Worm (Caenorhabditis elegans) whole organism, L1 larva: Measurements from ENCODE around the gene ets-10.
A peak's percentile ranks its signal among the peaks of the same experiment; 100 is the strongest.

Experiments used
- C16A3.4 ChIP-seq: fragments of 150-350 bp; optimal IDR thresholded peaks from 2 replicates; lab custom pipeline; 2014; ENCODE audit warnings: missing biosample characterization, missing genetic modification characterization
- Y116A8C.19 ChIP-seq: sonication (generic microtip); optimal IDR thresholded peaks from 2 replicates; lab custom pipeline; 2016; ENCODE audit warnings: missing compliant biosample characterization, missing genetic modification characterization, borderline replicate concordance
- ama-1 ChIP-seq: fragments of 150-350 bp; optimal IDR thresholded peaks from 2 replicates; lab custom pipeline; 2014
- ceh-82 ChIP-seq, 3 experiments: fragments of 150-350 bp in 1 of 3; sonication (generic microtip) in 2 of 3; optimal IDR thresholded peaks; 2 replicates each; lab custom pipeline; 2014 to 2017; ENCODE audit warnings: missing biosample characterization in 3 of 3, missing genetic modification characterization in 3 of 3
- ceh-90 ChIP-seq: sonication (generic microtip); optimal IDR thresholded peaks from 2 replicates; lab custom pipeline; 2016; ENCODE audit warnings: missing genetic modification characterization, missing compliant biosample characterization
- dpl-1 ChIP-seq, 3 experiments: fragments of 150-350 bp in 2 of 3; sonication (generic microtip) in 1 of 3; optimal IDR thresholded peaks; 2 replicates each; lab custom pipeline; 2014 to 2017; ENCODE audit warnings: missing biosample characterization in 3 of 3, missing genetic modification characterization in 3 of 3, missing genetic modification reagents in 3 of 3
- dsc-1 ChIP-seq: sonication (generic microtip); optimal IDR thresholded peaks from 2 replicates; lab custom pipeline; 2016; ENCODE audit warnings: mild to moderate bottlenecking, missing genetic modification characterization, missing compliant biosample characterization
- efl-1 ChIP-seq, 4 experiments: fragments of 150-350 bp; optimal IDR thresholded peaks in 3 of 4; peaks in 1 of 4; 1 replicate in 1 of 4; 2 replicates in 3 of 4; lab custom pipeline; 2014; ENCODE audit warnings: missing biosample characterization in 2 of 4, missing genetic modification characterization in 2 of 4, missing genetic modification reagents in 2 of 4
- efl-3 ChIP-seq: fragments of 200-800 bp; sonication (Bioruptor generic); optimal IDR thresholded peaks from 2 replicates; lab custom pipeline; 2018; ENCODE audit warnings: mild to moderate bottlenecking, missing genetic modification characterization, missing compliant biosample characterization
- egl-27 ChIP-seq, 2 experiments: fragments of 150-350 bp in 1 of 2; sonication (generic microtip); optimal IDR thresholded peaks; 3 replicates each; lab custom pipeline; 2017 to 2018; ENCODE audit warnings: missing biosample characterization in 2 of 2, missing genetic modification characterization in 2 of 2, missing genetic modification reagents in 2 of 2
- elt-2 ChIP-seq: sonication (generic microtip); optimal IDR thresholded peaks from 2 replicates; lab custom pipeline; 2016; ENCODE audit warnings: missing genetic modification characterization, mild to moderate bottlenecking, inconsistent platforms, missing compliant biosample characterization, missing genetic modification reagents
- elt-3 ChIP-seq, 6 experiments: fragments of 150-350 bp in 1 of 6; sonication (generic microtip); optimal IDR thresholded peaks; 2 replicates each; lab custom pipeline; 2017 to 2018; ENCODE audit warnings: missing biosample characterization in 6 of 6, missing genetic modification characterization in 6 of 6, inconsistent platforms in 1 of 6
- fkh-4 ChIP-seq: sonication (generic microtip); optimal IDR thresholded peaks from 2 replicates; lab custom pipeline; 2016; ENCODE audit warnings: missing compliant biosample characterization, missing genetic modification characterization, borderline replicate concordance
- fkh-8 ChIP-seq: sonication (generic microtip); optimal IDR thresholded peaks from 2 replicates; lab custom pipeline; 2016; ENCODE audit warnings: mild to moderate bottlenecking, missing genetic modification characterization, missing compliant biosample characterization
- fos-1 ChIP-seq: fragments of 150-350 bp; optimal IDR thresholded peaks from 2 replicates; lab custom pipeline; 2014; ENCODE audit warnings: missing biosample characterization, missing genetic modification characterization
- grh-1 ChIP-seq: fragments of 200-800 bp; sonication (Bioruptor generic); IDR thresholded peaks from 2 replicates; pipeline ENCODE4 v1.3.6; 2022; ENCODE audit warnings: missing genetic modification reagents, missing genetic modification characterization, missing compliant biosample characterization
- hlh-17 ChIP-seq: fragments of 200-800 bp; sonication (Bioruptor generic); optimal IDR thresholded peaks from 2 replicates; lab custom pipeline; 2018; ENCODE audit warnings: missing genetic modification characterization, mild to moderate bottlenecking, missing compliant biosample characterization, moderate library complexity, borderline replicate concordance
- hpl-2 ChIP-seq: fragments of 150-350 bp; optimal IDR thresholded peaks from 2 replicates; lab custom pipeline; 2014; ENCODE audit warnings: missing biosample characterization, missing genetic modification reagents, missing genetic modification characterization
- irx-1 ChIP-seq: sonication (generic microtip); optimal IDR thresholded peaks from 2 replicates; lab custom pipeline; 2016; ENCODE audit warnings: missing genetic modification characterization, missing compliant biosample characterization
- jun-1 ChIP-seq: fragments of 150-350 bp; optimal IDR thresholded peaks from 2 replicates; lab custom pipeline; 2014; ENCODE audit warnings: missing biosample characterization, missing genetic modification reagents, missing genetic modification characterization
- lin-14 ChIP-seq: fragments of 200-800 bp; sonication (Bioruptor generic); optimal IDR thresholded peaks from 2 replicates; lab custom pipeline; 2018; ENCODE audit warnings: mild to moderate bottlenecking, missing genetic modification characterization, moderate library complexity, missing compliant biosample characterization
- lin-15B ChIP-seq: fragments of 150-350 bp; sonication (generic microtip); optimal IDR thresholded peaks from 3 replicates; lab custom pipeline; 2014; ENCODE audit warnings: missing biosample characterization, missing genetic modification characterization
- lin-35 ChIP-seq, 2 experiments: fragments of 150-350 bp; optimal IDR thresholded peaks; 2 replicates each; lab custom pipeline; 2014; ENCODE audit warnings: missing biosample characterization in 2 of 2, missing genetic modification characterization in 2 of 2, missing genetic modification reagents in 2 of 2
- lir-3 ChIP-seq: sonication (generic microtip); optimal IDR thresholded peaks from 2 replicates; lab custom pipeline; 2016; ENCODE audit warnings: mild to moderate bottlenecking, missing genetic modification characterization, moderate library complexity, missing compliant biosample characterization; ENCODE audit not compliant: poor library complexity
- lsy-2 ChIP-seq, 2 experiments: fragments of 150-350 bp; optimal IDR thresholded peaks; 2 replicates each; lab custom pipeline; 2014; ENCODE audit warnings: missing biosample characterization in 2 of 2, missing genetic modification characterization in 2 of 2
- mdl-1 ChIP-seq, 2 experiments: fragments of 150-350 bp; optimal IDR thresholded peaks; 2 replicates each; lab custom pipeline; 2014 to 2017; ENCODE audit warnings: missing biosample characterization in 2 of 2, missing genetic modification characterization in 2 of 2, inconsistent platforms in 1 of 2
- mef-2 ChIP-seq: fragments of 150-350 bp; optimal IDR thresholded peaks from 2 replicates; lab custom pipeline; 2014; ENCODE audit warnings: missing biosample characterization, missing genetic modification characterization
- nhr-11 ChIP-seq: fragments of 150-350 bp; optimal IDR thresholded peaks from 2 replicates; lab custom pipeline; 2014; ENCODE audit warnings: missing biosample characterization, missing genetic modification characterization
- nhr-19 ChIP-seq: fragments of 200-800 bp; sonication (Bioruptor generic); conservative IDR thresholded peaks from 2 replicates; pipeline ENCODE4 v1.3.6; 2022; ENCODE audit warnings: missing genetic modification characterization, missing compliant biosample characterization
- nhr-20 ChIP-seq: sonication (generic microtip); optimal IDR thresholded peaks from 2 replicates; lab custom pipeline; 2016; ENCODE audit warnings: mild to moderate bottlenecking, missing genetic modification characterization, missing compliant biosample characterization
- nhr-28 ChIP-seq: fragments of 150-350 bp; optimal IDR thresholded peaks from 2 replicates; lab custom pipeline; 2014; ENCODE audit warnings: missing biosample characterization, missing genetic modification characterization
- nhr-71 ChIP-seq: sonication (generic microtip); optimal IDR thresholded peaks from 2 replicates; lab custom pipeline; 2016; ENCODE audit warnings: mild to moderate bottlenecking, missing genetic modification characterization, moderate library complexity, missing compliant biosample characterization
- nhr-76 ChIP-seq: sonication (generic microtip); optimal IDR thresholded peaks from 2 replicates; lab custom pipeline; 2017; ENCODE audit warnings: missing biosample characterization, missing genetic modification characterization
- nhr-77 ChIP-seq: fragments of 150-350 bp; optimal IDR thresholded peaks from 2 replicates; lab custom pipeline; 2014; ENCODE audit warnings: missing biosample characterization, missing genetic modification characterization
- nhr-84 ChIP-seq: sonication (generic microtip); optimal IDR thresholded peaks from 2 replicates; lab custom pipeline; 2017; ENCODE audit warnings: missing biosample characterization, missing genetic modification characterization
- nhr-85 ChIP-seq: sonication (generic microtip); peaks from one replicate; lab custom pipeline; 2016; ENCODE audit warnings: missing genetic modification characterization, inconsistent platforms, missing compliant biosample characterization
- pax-3 ChIP-seq: fragments of 200-800 bp; sonication (Bioruptor generic); optimal IDR thresholded peaks from 2 replicates; lab custom pipeline; 2018; ENCODE audit warnings: mild to moderate bottlenecking, missing genetic modification characterization, moderate library complexity, missing compliant biosample characterization
- rnt-1 ChIP-seq: sonication (generic microtip); optimal IDR thresholded peaks from 2 replicates; lab custom pipeline; 2016; ENCODE audit warnings: mild to moderate bottlenecking, missing genetic modification characterization, moderate library complexity, missing compliant biosample characterization
- skn-1 ChIP-seq: fragments of 150-350 bp; optimal IDR thresholded peaks from 2 replicates; lab custom pipeline; 2014; ENCODE audit warnings: missing biosample characterization, missing genetic modification characterization
- snu-23 ChIP-seq: sonication (generic microtip); optimal IDR thresholded peaks from 2 replicates; lab custom pipeline; 2016; ENCODE audit warnings: missing genetic modification characterization, missing compliant biosample characterization
- sptf-1 ChIP-seq: fragments of 150-350 bp; optimal IDR thresholded peaks from 2 replicates; lab custom pipeline; 2014; ENCODE audit warnings: missing biosample characterization, missing genetic modification characterization
- swsn-7 ChIP-seq: sonication (generic microtip); optimal IDR thresholded peaks from 2 replicates; lab custom pipeline; 2016; ENCODE audit warnings: missing genetic modification characterization, missing compliant biosample characterization
- tbx-2 ChIP-seq: sonication (generic microtip); optimal IDR thresholded peaks from 2 replicates; lab custom pipeline; 2016; ENCODE audit warnings: missing genetic modification characterization, missing compliant biosample characterization
- unc-130 ChIP-seq: fragments of 150-350 bp; optimal IDR thresholded peaks from 2 replicates; lab custom pipeline; 2017; ENCODE audit warnings: missing biosample characterization, missing genetic modification characterization, inconsistent platforms
- unc-30 ChIP-seq: sonication (generic microtip); optimal IDR thresholded peaks from 2 replicates; lab custom pipeline; 2017; ENCODE audit warnings: missing biosample characterization, missing genetic modification characterization
- unc-62 ChIP-seq: fragments of 150-350 bp; optimal IDR thresholded peaks from 2 replicates; lab custom pipeline; 2014; ENCODE audit warnings: missing biosample characterization, missing genetic modification reagents, missing genetic modification characterization
- unc-86 ChIP-seq: sonication (generic microtip); optimal IDR thresholded peaks from 2 replicates; lab custom pipeline; 2016; ENCODE audit warnings: missing genetic modification characterization, missing compliant biosample characterization
- xbp-1 ChIP-seq: sonication (generic microtip); optimal IDR thresholded peaks from 2 replicates; lab custom pipeline; 2016; ENCODE audit warnings: missing genetic modification characterization, missing compliant biosample characterization
- zip-4 ChIP-seq: fragments of 200-800 bp; sonication (Bioruptor generic); optimal IDR thresholded peaks from 2 replicates; lab custom pipeline; 2018; ENCODE audit warnings: mild to moderate bottlenecking, missing genetic modification characterization, moderate library complexity, missing compliant biosample characterization

The ets-10 gene

DNA sequence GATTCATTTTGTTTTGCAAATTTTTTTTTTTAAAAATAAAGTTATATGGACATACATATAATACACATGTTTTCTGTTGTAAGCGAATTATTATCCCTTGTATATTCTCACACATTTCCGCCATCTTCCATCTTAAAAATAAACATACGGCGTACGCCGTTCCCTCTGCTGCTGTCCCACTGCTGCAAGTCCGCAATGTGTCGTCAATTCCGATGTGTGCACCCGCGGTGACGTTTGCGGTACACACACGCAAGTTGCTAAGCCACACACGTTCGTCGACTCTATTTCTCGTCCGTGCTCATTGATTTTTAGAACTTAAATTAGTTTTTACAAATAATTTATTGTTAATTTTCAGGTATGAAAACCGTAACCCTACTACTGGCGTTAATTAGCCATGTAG lies 23.7 kb upstream of the ets-10 start, which contains the start of gene C52B9.4 (continued):
- TF ChIP-seq C16A3.4: peak; percentile 45
- TF ChIP-seq tbx-2 (tag; lab: Kevin White, UChicago): peak; percentile 50
- peak; percentile 61 for TF ChIP-seq nhr-71
- TF ChIP-seq ceh-82 (tag; optimal IDR thresholded peaks at IDR 0.05; lab: Kevin White, UChicago): peak in 2 of 3 experiments; percentile 14 to 35
- TF ChIP-seq efl-1 (optimal IDR thresholded peaks at IDR 0.05; lab: Kevin White, UChicago): peak; percentile 29 to 32
- TF ChIP-seq efl-1 (GFP tag; optimal IDR thresholded peaks at IDR 0.05 in 1 of 2; lab: Kevin White, UChicago): peak; percentile 1 to 90
- TF ChIP-seq irx-1 (tag; lab: Kevin White, UChicago): peak; percentile 45
- TF ChIP-seq skn-1 (tag; lab: Kevin White, UChicago): peak; percentile 40
- TF ChIP-seq snu-23 (GFP tag; lab: Kevin White, UChicago): peak; percentile 63
- peak; percentile 54 for TF ChIP-seq swsn-7 (tag; lab: Kevin White, UChicago)
- no peak for TF ChIP-seq unc-62
- TF ChIP-seq nhr-11: no peak
- no peak for TF ChIP-seq lin-15B (tag; lab: Kevin White, UChicago)
- peak in 1 of 2 experiments; percentile 58 for TF ChIP-seq lin-35 (GFP tag; optimal IDR thresholded peaks at IDR 0.05; lab: Kevin White, UChicago)
- TF ChIP-seq nhr-20 (tag; lab: Kevin White, UChicago): peak; percentile 49
- TF ChIP-seq unc-130 (tag; lab: Kevin White, UChicago): no peak
- TF ChIP-seq xbp-1 (tag; lab: Kevin White, UChicago): peak; percentile 64
- TF ChIP-seq fkh-8 (tag; lab: Kevin White, UChicago): peak; percentile 24
- TF ChIP-seq hlh-17 (GFP tag; lab: Kevin White, UChicago): no peak
- no peak for TF ChIP-seq Y116A8C.19 (tag; lab: Kevin White, UChicago)
- peak; percentile 34 to 45 for TF ChIP-seq lsy-2 (tag; optimal IDR thresholded peaks at IDR 0.05; lab: Kevin White, UChicago)
- no peak for TF ChIP-seq hpl-2 (GFP tag; lab: Kevin White, UChicago)
- TF ChIP-seq lir-3: no peak
- TF ChIP-seq dpl-1 (GFP tag; optimal IDR thresholded peaks at IDR 0.05; lab: Kevin White, UChicago): peak in 2 of 3 experiments; percentile 18 to 30
- peak; percentile 15 for TF ChIP-seq elt-2 (tag; lab: Kevin White, UChicago)

DNA sequence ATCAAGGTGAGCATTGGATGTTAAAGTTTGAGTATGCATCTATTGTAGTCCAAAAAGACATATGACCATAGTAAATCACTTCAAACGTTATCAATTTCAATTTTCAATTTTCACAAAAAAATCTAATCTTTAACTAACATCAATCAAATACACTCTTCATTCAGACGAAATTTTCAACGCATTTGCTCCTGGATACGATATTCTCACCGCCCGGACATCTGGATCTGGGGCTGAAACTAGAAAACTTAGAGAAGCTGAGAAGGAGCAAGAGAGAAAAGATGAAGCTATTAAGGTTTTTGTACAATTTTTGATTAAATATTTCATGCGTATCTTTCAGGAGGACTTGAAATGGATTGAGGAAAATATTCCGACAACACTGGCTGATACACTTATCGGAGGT lies 20.2 kb upstream of the ets-10 start:
- TF ChIP-seq jun-1 (tag; lab: Kevin White, UChicago) (no peak), xbp-1 (tag; lab: Kevin White, UChicago) (no peak), nhr-19 (GFP tag; lab: Robert Waterston, UW) (no peak), ama-1 (lab: Kevin White, UChicago) (no peak), nhr-77 (tag; lab: Kevin White, UChicago) (no peak), nhr-71 (no peak), lin-14 (GFP tag; lab: Kevin White, UChicago) (no peak), fkh-4 (tag; lab: Kevin White, UChicago) (no peak), fos-1 (tag; lab: Kevin White, UChicago) (no peak), mdl-1 (tag; optimal IDR thresholded peaks at IDR 0.05; lab: Kevin White, UChicago) (no peak), pax-3 (no peak)

DNA sequence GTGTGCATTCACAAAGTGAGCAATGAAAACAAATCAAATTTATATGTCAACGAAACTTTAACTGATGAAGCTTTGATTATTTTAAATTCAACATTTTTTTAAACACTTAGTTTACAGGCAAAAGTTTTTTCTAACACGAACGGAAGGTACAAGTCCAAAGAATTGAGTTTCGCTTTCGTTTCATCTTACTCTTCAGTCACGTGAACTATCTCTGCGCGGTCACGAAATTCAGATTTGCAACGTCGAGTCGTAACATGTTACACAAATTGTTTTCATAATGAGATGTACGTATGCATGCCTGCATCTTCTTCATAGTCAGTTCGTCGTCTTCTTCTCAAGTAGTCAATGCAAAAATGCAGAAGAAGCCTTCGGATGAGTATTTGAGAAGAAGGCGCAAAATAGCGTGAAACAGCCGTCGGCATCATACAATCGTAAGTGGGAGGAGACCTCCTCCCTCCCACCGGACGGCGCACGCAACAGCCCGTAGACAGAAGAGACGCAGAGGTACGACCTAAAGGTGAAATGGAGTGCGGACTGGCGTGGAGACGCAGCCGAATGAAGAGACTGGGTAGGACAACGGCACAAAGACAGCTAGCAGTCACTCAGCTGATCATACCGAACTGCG lies 18.6 kb upstream of the ets-10 start, which contains the start of gene coel-1:
Gene coel-1, plus strand, starts transcription at position 381 of the 625 bp plus-strand sequence.
- TF ChIP-seq unc-86 (peak; percentile 57), elt-3 (tag; optimal IDR thresholded peaks at IDR 0.05; lab: Kevin White, UChicago) (peak in 1 of 6 experiments; percentile 14), grh-1 (GFP tag; lab: Robert Waterston, UW) (no peak), unc-62 (no peak), ama-1 (lab: Kevin White, UChicago) (no peak), zip-4 (GFP tag; lab: Kevin White, UChicago) (no peak), fkh-4 (tag; lab: Kevin White, UChicago) (no peak), mef-2 (tag; lab: Kevin White, UChicago) (no peak), ceh-90 (tag; lab: Kevin White, UChicago) (no peak), rnt-1 (tag; lab: Kevin White, UChicago) (peak; percentile 66), nhr-76 (tag; lab: Kevin White, UChicago) (no peak), nhr-28 (tag; lab: Kevin White, UChicago) (no peak), efl-3 (no peak), hpl-2 (GFP tag; lab: Kevin White, UChicago) (no peak), nhr-85 (tag; lab: Kevin White, UChicago) (peak; percentile 81), dsc-1 (tag; lab: Kevin White, UChicago) (peak; percentile 41), egl-27 (tag; optimal IDR thresholded peaks at IDR 0.05; lab: Kevin White, UChicago) (no peak), sptf-1 (no peak), nhr-84 (tag; lab: Kevin White, UChicago) (no peak), unc-30 (tag; lab: Kevin White, UChicago) (no peak)
